Worm (Caenorhabditis elegans): ENCODE results near the gene pax-3.

DNA sequence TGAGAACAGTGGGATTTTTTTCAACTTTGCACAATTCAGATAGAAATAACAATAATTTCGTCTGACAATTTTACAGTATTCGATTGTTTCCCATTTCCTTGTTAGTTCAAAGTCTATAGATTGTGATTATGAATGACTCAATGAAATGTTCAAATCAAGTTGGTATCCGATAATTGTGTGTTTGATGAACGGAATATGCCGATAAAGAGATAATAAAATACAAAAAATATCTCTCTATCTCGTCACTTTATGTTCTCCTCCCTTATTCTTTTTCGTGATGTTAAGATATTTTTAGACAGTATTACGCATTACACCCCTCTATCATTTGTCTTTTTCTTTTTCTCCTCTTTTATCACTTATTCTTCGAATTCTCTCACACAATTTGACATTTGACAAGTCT is 23.9 kb upstream of the pax-3 start, which contains the start of gene F27E5.7:
- TF ChIP-seq rnt-1 (tag; optimal IDR thresholded peaks at IDR 0.05) (no peak), unc-62 (GFP tag; optimal IDR thresholded peaks at IDR 0.05) (no peak)

All from whole organism, L1 larva.